Fruit fly (Drosophila melanogaster): ENCODE measurements around the gene CG32444.

DNA sequence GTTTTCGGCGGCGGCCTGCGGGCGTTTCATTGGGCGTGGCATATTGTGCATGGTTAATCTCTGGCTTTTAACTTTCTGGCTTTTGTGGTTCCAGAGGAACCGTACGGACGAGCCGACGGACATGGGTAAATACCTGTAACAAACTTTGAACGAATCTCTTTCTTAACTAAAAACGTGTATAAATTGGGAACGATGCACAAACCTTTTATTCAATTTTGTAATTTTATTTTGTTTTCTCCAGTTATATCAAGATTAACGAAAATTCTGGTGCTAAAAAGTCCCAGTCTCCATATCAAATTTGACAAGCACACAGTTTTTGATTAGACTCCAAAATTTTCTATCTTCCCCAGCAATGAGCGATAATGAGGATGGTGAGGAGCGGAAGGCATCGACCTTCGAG is 35.1 kb downstream of the CG32444 start, which contains the start of gene CG11249:
- TF ChIP-seq psq (optimal IDR thresholded peaks at IDR 0.05) (no peak), h (optimal IDR thresholded peaks at IDR 0.05) (no peak), Sin3A (optimal IDR thresholded peaks at IDR 0.05) (no peak), ttk (optimal IDR thresholded peaks at IDR 0.05) (no peak), insv (optimal IDR thresholded peaks at IDR 0.05) (no peak)

Measured in Kc167 (cell line).